Worm (Caenorhabditis elegans): Measurements from ENCODE around the gene jmjd-1.2.

The jmjd-1.2 gene

DNA sequence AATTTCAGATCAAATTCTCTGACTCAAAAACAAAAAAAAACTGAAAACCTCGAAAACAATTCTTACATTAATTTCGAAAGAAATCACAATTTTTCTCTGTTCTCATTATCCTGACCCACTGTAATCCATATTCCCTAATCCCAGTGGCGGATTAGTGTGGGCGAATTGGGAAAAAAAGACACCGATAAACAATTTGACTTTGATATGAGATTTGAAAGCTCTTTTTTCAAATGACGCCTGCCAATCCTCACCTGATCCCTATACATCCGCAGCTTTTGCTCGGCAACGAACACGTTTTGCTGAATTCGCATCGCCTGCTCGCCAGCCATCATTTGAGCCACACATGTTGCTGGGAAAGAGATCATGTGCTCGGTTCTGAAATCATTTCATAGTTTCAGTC is 49.1 kb upstream of the jmjd-1.2 start:
- no peak for TF ChIP-seq R02D3.7 (tag; optimal IDR thresholded peaks at IDR 0.05)
- no peak for TF ChIP-seq nhr-237 (tag; optimal IDR thresholded peaks at IDR 0.05)
- no peak for TF ChIP-seq nhr-28 (tag; optimal IDR thresholded peaks at IDR 0.05)
- TF ChIP-seq ztf-11 (tag; optimal IDR thresholded peaks at IDR 0.05), result no peak
- no peak for TF ChIP-seq ceh-16 (tag; optimal IDR thresholded peaks at IDR 0.05)
- no peak for TF ChIP-seq elt-1 (tag; optimal IDR thresholded peaks at IDR 0.05)
- no peak for TF ChIP-seq nhr-43 (tag; optimal IDR thresholded peaks at IDR 0.05; ENCODE audit: poor library complexity, severe bottlenecking)
- no peak for TF ChIP-seq nhr-25 (tag; optimal IDR thresholded peaks at IDR 0.05)
- TF ChIP-seq pha-4 (tag; optimal IDR thresholded peaks at IDR 0.05), result no peak
- TF ChIP-seq fkh-10 (GFP tag; optimal IDR thresholded peaks at IDR 0.05), result no peak
- no peak for TF ChIP-seq hmg-11 (tag; optimal IDR thresholded peaks at IDR 0.05)
- no peak for TF ChIP-seq egl-5 (tag; optimal IDR thresholded peaks at IDR 0.05)
- TF ChIP-seq eor-1 (tag; optimal IDR thresholded peaks at IDR 0.05), result no peak
- no peak for TF ChIP-seq elt-3 (tag; optimal IDR thresholded peaks at IDR 0.05)
- no peak for TF ChIP-seq daf-12 (tag; optimal IDR thresholded peaks at IDR 0.05)
- TF ChIP-seq pqm-1 (tag; optimal IDR thresholded peaks at IDR 0.05), result no peak

DNA sequence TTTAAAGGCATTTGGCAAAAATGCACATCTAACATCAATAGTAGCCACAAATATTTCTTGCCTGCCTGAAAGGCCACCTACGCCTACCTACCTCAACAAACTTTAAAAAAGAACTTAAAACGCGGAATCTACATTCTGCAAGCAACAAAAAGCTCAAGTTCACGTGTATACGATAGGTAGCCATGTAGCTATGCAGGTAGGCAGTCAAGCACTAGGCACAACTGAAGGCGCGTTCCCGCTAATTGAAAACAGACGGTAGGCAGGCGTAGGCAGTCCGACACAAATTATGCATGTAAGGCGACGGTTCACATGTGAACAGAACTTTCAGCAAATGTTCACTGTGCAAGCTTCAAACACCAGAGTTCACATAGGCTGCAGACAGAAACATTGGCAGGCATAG is 48.2 kb upstream of the jmjd-1.2 start:
- TF ChIP-seq eor-1 (tag; optimal IDR thresholded peaks at IDR 0.05), result no peak
- TF ChIP-seq nhr-23 (tag; optimal IDR thresholded peaks at IDR 0.05), result no peak
- no peak for TF ChIP-seq ama-1 (optimal IDR thresholded peaks at IDR 0.05)
- TF ChIP-seq egl-5 (tag; optimal IDR thresholded peaks at IDR 0.05), result no peak
- no peak for TF ChIP-seq fkh-2 (tag; optimal IDR thresholded peaks at IDR 0.05)
- no peak for TF ChIP-seq ztf-11 (tag; optimal IDR thresholded peaks at IDR 0.05)
- no peak for TF ChIP-seq nhr-12 (tag; optimal IDR thresholded peaks at IDR 0.05)
- TF ChIP-seq mml-1 (tag; optimal IDR thresholded peaks at IDR 0.05), result no peak
- no peak for TF ChIP-seq lin-39 (tag; optimal IDR thresholded peaks at IDR 0.05)
- no peak for TF ChIP-seq nhr-11 (tag; optimal IDR thresholded peaks at IDR 0.05)
- TF ChIP-seq nhr-25 (tag; optimal IDR thresholded peaks at IDR 0.05), result no peak
- TF ChIP-seq elt-1 (tag; optimal IDR thresholded peaks at IDR 0.05), result no peak
- no peak for TF ChIP-seq lin-15B (tag; optimal IDR thresholded peaks at IDR 0.05)
- no peak for TF ChIP-seq nfya-1 (tag; optimal IDR thresholded peaks at IDR 0.05; ENCODE audit: insufficient read depth)
- TF ChIP-seq unc-39 (tag; optimal IDR thresholded peaks at IDR 0.05), result no peak
- TF ChIP-seq sea-2 (GFP tag; optimal IDR thresholded peaks at IDR 0.05), result no peak
- no peak for TF ChIP-seq zag-1 (tag; optimal IDR thresholded peaks at IDR 0.05)
- no peak for TF ChIP-seq pqm-1 (tag; optimal IDR thresholded peaks at IDR 0.05)
- TF ChIP-seq nhr-77 (tag; optimal IDR thresholded peaks at IDR 0.05), result no peak

DNA sequence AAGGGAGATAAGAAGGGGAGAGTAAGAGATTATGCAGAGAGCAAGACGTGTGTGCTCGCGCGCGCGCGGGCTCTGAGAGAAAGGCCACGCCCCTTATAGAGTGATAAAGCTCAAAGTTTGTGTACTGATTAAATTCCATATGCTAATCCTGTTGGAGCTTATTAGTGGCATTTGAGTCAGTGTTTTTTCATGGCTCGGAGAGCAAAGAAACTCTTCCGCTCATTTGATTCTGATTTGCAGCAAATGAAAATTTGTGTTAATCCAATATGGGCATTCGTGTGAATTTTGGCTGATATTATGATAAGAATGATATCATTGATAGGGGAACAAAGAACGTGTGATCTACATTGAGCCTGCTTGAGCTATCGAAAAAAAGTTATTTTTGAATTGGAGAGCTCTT is 47.3 kb upstream of the jmjd-1.2 start:
- TF ChIP-seq nhr-11 (tag; optimal IDR thresholded peaks at IDR 0.05), result peak; percentile 17
- TF ChIP-seq nhr-25 (tag; optimal IDR thresholded peaks at IDR 0.05), result no peak

- TF ChIP-seq R02D3.7 (tag; optimal IDR thresholded peaks at IDR 0.05), result no peak
These were observed 36.9 kb upstream of the jmjd-1.2 start for ce11 chrIV:4623852-4624251.

DNA sequence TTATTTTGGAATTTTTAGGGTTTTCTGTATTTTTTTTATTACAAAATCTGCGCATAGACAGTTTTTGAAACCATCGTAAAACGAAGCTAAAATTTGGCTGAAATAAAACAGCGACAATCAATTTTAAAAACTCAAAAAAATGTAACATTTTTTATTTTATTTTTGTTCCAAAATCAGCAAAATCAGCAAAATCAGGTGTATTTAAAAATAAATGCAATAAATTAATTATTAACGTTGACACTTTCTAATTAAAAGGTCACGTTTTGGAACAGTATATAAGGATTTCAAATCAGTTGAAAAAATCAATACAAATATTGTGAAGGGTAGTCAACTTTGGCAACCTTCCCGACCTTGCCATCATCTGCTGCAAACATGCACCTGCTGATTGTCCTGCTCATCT is 27.4 kb upstream of the jmjd-1.2 start, which contains the start of gene R105.1:
Gene R105.1 (plus strand): TSS at position 301 of the 400 bp plus-strand sequence.
- TF ChIP-seq zag-1 (tag; optimal IDR thresholded peaks at IDR 0.05) (no peak), nhr-11 (tag; optimal IDR thresholded peaks at IDR 0.05) (no peak), aly-2 (tag; optimal IDR thresholded peaks at IDR 0.05) (no peak), nhr-23 (tag; optimal IDR thresholded peaks at IDR 0.05) (no peak), ama-1 (optimal IDR thresholded peaks at IDR 0.05) (no peak), nhr-67 (tag; optimal IDR thresholded peaks at IDR 0.05) (no peak), ceh-28 (tag; optimal IDR thresholded peaks at IDR 0.05) (no peak), lsy-12 (tag; optimal IDR thresholded peaks at IDR 0.05) (no peak)

DNA sequence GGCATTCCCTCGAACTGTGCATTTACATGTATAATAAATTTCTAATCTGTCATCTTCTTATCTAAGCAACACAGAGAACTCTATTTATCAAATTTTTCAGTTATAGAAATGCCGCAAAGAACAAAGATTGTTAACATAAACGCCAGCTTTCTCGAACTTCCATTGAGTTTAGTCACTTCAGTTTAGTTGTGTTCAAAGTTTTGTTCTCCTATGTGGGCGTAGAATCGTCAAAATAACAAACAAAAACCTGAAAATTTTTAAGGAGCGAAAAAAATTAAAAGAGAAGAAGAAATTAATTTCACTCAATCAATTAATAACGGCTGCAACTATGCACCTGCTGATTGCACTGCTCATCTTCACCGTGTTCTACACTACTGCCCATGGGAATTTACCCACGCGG is 24.8 kb upstream of the jmjd-1.2 start, which contains the start of gene R105.5:
Gene R105.5 (plus strand): TSS at position 301 of the 400 bp plus-strand sequence.
- no peak for TF ChIP-seq fkh-10 (GFP tag; optimal IDR thresholded peaks at IDR 0.05)
